Fruit fly (Drosophila melanogaster) whole organism, embryonic: Measurements from ENCODE around the gene ple.

ENCODE experiments used
- Ada2b ChIP-seq: fragments of 200-800 bp; sonication (Bioruptor generic); IDR thresholded peaks from 2 replicates; pipeline ENCODE4 v1.3.6; 2022; ENCODE audit warnings: missing biosample characterization, missing genetic modification characterization
- Atf3 ChIP-seq: fragments of 200-800 bp; sonication (Bioruptor generic); optimal IDR thresholded peaks from 3 replicates; lab custom pipeline; 2016; ENCODE audit warnings: missing biosample characterization, missing genetic modification characterization
- CG10462 ChIP-seq: fragments of 200-800 bp; sonication (Bioruptor generic); optimal IDR thresholded peaks from 2 replicates; lab custom pipeline; 2016; ENCODE audit warnings: missing biosample characterization, missing genetic modification characterization
- CG10543 ChIP-seq: fragments of 200-800 bp; sonication (Bioruptor generic); optimal IDR thresholded peaks from 3 replicates; lab custom pipeline; 2017; ENCODE audit warnings: missing biosample characterization, mild to moderate bottlenecking, missing genetic modification characterization, moderate library complexity
- CG11695 ChIP-seq: fragments of 200-800 bp; sonication (Bioruptor generic); IDR thresholded peaks from 3 replicates; pipeline ENCODE4 v1.3.6; 2022; ENCODE audit warnings: missing biosample characterization, missing genetic modification characterization
- CG1233 ChIP-seq: fragments of 200-800 bp; sonication (Bioruptor generic); optimal IDR thresholded peaks from 4 replicates; lab custom pipeline; 2018; ENCODE audit warnings: missing biosample characterization, mild to moderate bottlenecking, missing genetic modification characterization
- CG14860 ChIP-seq: fragments of 200-800 bp; sonication (Bioruptor generic); IDR thresholded peaks from 3 replicates; pipeline ENCODE4 v1.3.6; 2022; ENCODE audit warnings: missing biosample characterization, missing genetic modification characterization; ENCODE audit not compliant: partially characterized antibody
- CG15011 ChIP-seq: fragments of 200-800 bp; sonication (Bioruptor generic); optimal IDR thresholded peaks from 3 replicates; lab custom pipeline; 2018; ENCODE audit warnings: missing biosample characterization, mild to moderate bottlenecking, missing genetic modification characterization
- CG15073 ChIP-seq: fragments of 200-800 bp; sonication (Bioruptor generic); optimal IDR thresholded peaks from 2 replicates; lab custom pipeline; 2016; ENCODE audit warnings: missing biosample characterization, missing genetic modification characterization
- CG15479 ChIP-seq: fragments of 200-800 bp; sonication (Bioruptor generic); optimal IDR thresholded peaks from 3 replicates; lab custom pipeline; 2019; ENCODE audit warnings: missing biosample characterization, mild to moderate bottlenecking, missing genetic modification characterization, moderate library complexity
- CG17361 ChIP-seq: fragments of 200-800 bp; sonication (Bioruptor generic); IDR thresholded peaks from 3 replicates; pipeline ENCODE4 v1.3.6; 2022; ENCODE audit warnings: missing biosample characterization, missing genetic modification characterization
- CG3163 ChIP-seq: fragments of 200-800 bp; sonication (Bioruptor generic); optimal IDR thresholded peaks from 3 replicates; lab custom pipeline; 2016; ENCODE audit warnings: missing biosample characterization, missing genetic modification characterization
- CG33557 ChIP-seq: fragments of 200-800 bp; sonication (Bioruptor generic); optimal IDR thresholded peaks from 2 replicates; lab custom pipeline; 2019; ENCODE audit warnings: missing biosample characterization, mild to moderate bottlenecking, missing genetic modification characterization, moderate library complexity
- CG4328 ChIP-seq: fragments of 200-800 bp; sonication (Bioruptor generic); optimal IDR thresholded peaks from 3 replicates; lab custom pipeline; 2017; ENCODE audit warnings: missing biosample characterization, missing genetic modification reagents, missing genetic modification characterization
- CG4360 ChIP-seq: fragments of 200-800 bp; sonication (Bioruptor generic); IDR thresholded peaks from 2 replicates; pipeline ENCODE4 v1.3.6; 2022; ENCODE audit warnings: missing biosample characterization, missing genetic modification characterization
- CG6791 ChIP-seq: fragments of 200-800 bp; sonication (Bioruptor generic); IDR thresholded peaks from 3 replicates; pipeline ENCODE4 v1.3.6; 2022; ENCODE audit warnings: missing biosample characterization, missing genetic modification characterization; ENCODE audit not compliant: partially characterized antibody
- CG7928 ChIP-seq: fragments of 200-800 bp; sonication (Bioruptor generic); optimal IDR thresholded peaks from 2 replicates; lab custom pipeline; 2017; ENCODE audit warnings: missing biosample characterization, mild to moderate bottlenecking, missing genetic modification characterization
- CG8388 ChIP-seq: fragments of 200-800 bp; sonication (Bioruptor generic); optimal IDR thresholded peaks from 2 replicates; lab custom pipeline; 2019; ENCODE audit warnings: missing biosample characterization, mild to moderate bottlenecking, missing genetic modification characterization, moderate library complexity
- CG9609 ChIP-seq: fragments of 200-800 bp; sonication (Bioruptor generic); optimal IDR thresholded peaks from 3 replicates; lab custom pipeline; 2016; ENCODE audit warnings: missing biosample characterization, missing genetic modification characterization
- Dip2 ChIP-seq: fragments of 200-800 bp; sonication (Bioruptor generic); IDR thresholded peaks from 2 replicates; pipeline ENCODE4 v1.3.6; 2022; ENCODE audit warnings: missing biosample characterization, missing genetic modification characterization
- Doc2 ChIP-seq: fragments of 200-800 bp; sonication (Bioruptor generic); IDR thresholded peaks from 2 replicates; pipeline ENCODE4 v1.3.6; 2022; ENCODE audit warnings: missing biosample characterization, missing genetic modification characterization
- Doc3 ChIP-seq: fragments of 200-800 bp; sonication (Bioruptor generic); IDR thresholded peaks from 3 replicates; pipeline ENCODE4 v1.3.6; 2022; ENCODE audit warnings: missing biosample characterization, missing genetic modification characterization; ENCODE audit not compliant: partially characterized antibody
- Hr51 ChIP-seq, 2 experiments: fragments of 200-800 bp; sonication (Bioruptor generic); optimal IDR thresholded peaks; 2 replicates in 1 of 2; 3 replicates in 1 of 2; lab custom pipeline; 2016 to 2018; ENCODE audit warnings: missing biosample characterization in 2 of 2, missing genetic modification characterization in 2 of 2, mild to moderate bottlenecking in 1 of 2, moderate library complexity in 1 of 2
- Myb ChIP-seq: fragments of 200-800 bp; sonication (Bioruptor generic); optimal IDR thresholded peaks from 2 replicates; lab custom pipeline; 2016; ENCODE audit warnings: missing biosample characterization, missing genetic modification characterization
- Rfx ChIP-seq: fragments of 200-800 bp; sonication (Bioruptor generic); IDR thresholded peaks from 2 replicates; pipeline ENCODE4 v1.3.6; 2022; ENCODE audit warnings: missing biosample characterization, missing genetic modification characterization
- Scr ChIP-seq: fragments of 200-800 bp; sonication (Bioruptor generic); IDR thresholded peaks from 2 replicates; pipeline ENCODE4 v1.3.6; 2022; ENCODE audit warnings: missing biosample characterization, missing genetic modification characterization; ENCODE audit not compliant: partially characterized antibody
- Six4 ChIP-seq: fragments of 200-800 bp; sonication (Bioruptor generic); optimal IDR thresholded peaks from 2 replicates; lab custom pipeline; 2016; ENCODE audit warnings: missing biosample characterization, missing genetic modification characterization
- Sox100B ChIP-seq: fragments of 200-800 bp; sonication (Bioruptor generic); optimal IDR thresholded peaks from 3 replicates; lab custom pipeline; 2018; ENCODE audit warnings: missing biosample characterization, mild to moderate bottlenecking, missing genetic modification characterization
- Usf ChIP-seq: fragments of 200-800 bp; sonication (Bioruptor generic); optimal IDR thresholded peaks from 2 replicates; lab custom pipeline; 2017; ENCODE audit warnings: missing genotype, missing biosample characterization, missing genetic modification characterization
- amos ChIP-seq: fragments of 200-800 bp; sonication (Bioruptor generic); IDR thresholded peaks from 2 replicates; pipeline ENCODE4 v1.3.6; 2022; ENCODE audit warnings: missing biosample characterization, missing genetic modification characterization; ENCODE audit not compliant: partially characterized antibody
- ap ChIP-seq: fragments of 200-800 bp; sonication (Bioruptor generic); IDR thresholded peaks from 2 replicates; pipeline ENCODE4 v1.3.6; 2022; ENCODE audit warnings: missing biosample characterization, missing genetic modification characterization
- ash1 ChIP-seq: fragments of 200-800 bp; sonication (Bioruptor generic); optimal IDR thresholded peaks from 2 replicates; lab custom pipeline; 2018; ENCODE audit warnings: missing biosample characterization, mild to moderate bottlenecking, missing genetic modification characterization
- ato ChIP-seq: fragments of 200-800 bp; sonication (Bioruptor generic); IDR thresholded peaks from 2 replicates; pipeline ENCODE4 v1.3.6; 2022; ENCODE audit warnings: missing biosample characterization, missing genetic modification characterization; ENCODE audit not compliant: partially characterized antibody
- cwo ChIP-seq: fragments of 200-800 bp; sonication (Bioruptor generic); optimal IDR thresholded peaks from 3 replicates; lab custom pipeline; 2017; ENCODE audit warnings: missing biosample characterization, missing genetic modification characterization, mild to moderate bottlenecking, moderate library complexity, missing genetic modification reagents
- dati ChIP-seq: fragments of 200-800 bp; sonication (Bioruptor generic); IDR thresholded peaks from 2 replicates; pipeline ENCODE4 v1.3.6; 2022; ENCODE audit warnings: missing biosample characterization, missing genetic modification characterization
- dimm ChIP-seq: fragments of 200-800 bp; sonication (Bioruptor generic); IDR thresholded peaks from 2 replicates; pipeline ENCODE4 v1.3.6; 2022; ENCODE audit warnings: missing biosample characterization, missing genetic modification characterization
- dmrt99B ChIP-seq: fragments of 200-800 bp; sonication (Bioruptor generic); optimal IDR thresholded peaks from 2 replicates; lab custom pipeline; 2018; ENCODE audit warnings: missing biosample characterization, mild to moderate bottlenecking, missing genetic modification characterization, moderate library complexity
- her ChIP-seq: fragments of 200-800 bp; sonication (Bioruptor generic); optimal IDR thresholded peaks from 2 replicates; lab custom pipeline; 2016; ENCODE audit warnings: missing biosample characterization, missing genetic modification characterization
- mld ChIP-seq: fragments of 200-800 bp; sonication (Bioruptor generic); IDR thresholded peaks from 3 replicates; pipeline ENCODE4 v1.3.6; 2022; ENCODE audit warnings: missing biosample characterization, missing genetic modification characterization; ENCODE audit not compliant: partially characterized antibody
- nau ChIP-seq: fragments of 200-800 bp; sonication (Bioruptor generic); optimal IDR thresholded peaks from 3 replicates; lab custom pipeline; 2017; ENCODE audit warnings: missing biosample characterization, mild to moderate bottlenecking, missing genetic modification characterization, missing genetic modification reagents
- pho ChIP-seq: fragments of 200-800 bp; sonication (Bioruptor generic); optimal IDR thresholded peaks from 2 replicates; lab custom pipeline; 2016; ENCODE audit warnings: missing biosample characterization, missing genetic modification characterization
- pita ChIP-seq: fragments of 200-800 bp; sonication (Bioruptor generic); optimal IDR thresholded peaks from 2 replicates; lab custom pipeline; 2017; ENCODE audit warnings: missing biosample characterization, mild to moderate bottlenecking, missing genetic modification characterization
- run ChIP-seq: fragments of 200-800 bp; sonication (Bioruptor generic); optimal IDR thresholded peaks from 3 replicates; lab custom pipeline; 2018; ENCODE audit warnings: missing biosample characterization, mild to moderate bottlenecking, missing genetic modification characterization
- sens-2 ChIP-seq: fragments of 200-800 bp; sonication (Bioruptor generic); IDR thresholded peaks from 2 replicates; pipeline ENCODE4 v1.3.6; 2022; ENCODE audit warnings: missing biosample characterization, missing genetic modification characterization
- slbo ChIP-seq: fragments of 200-800 bp; sonication (Bioruptor generic); IDR thresholded peaks from 2 replicates; pipeline ENCODE4 v1.3.6; 2022; ENCODE audit warnings: missing biosample characterization, missing genetic modification characterization
- sr ChIP-seq: fragments of 200-800 bp; sonication (Bioruptor generic); IDR thresholded peaks from 3 replicates; pipeline ENCODE4 v1.3.6; 2022; ENCODE audit warnings: missing biosample characterization, missing genetic modification characterization
- toy ChIP-seq: fragments of 200-800 bp; sonication (Bioruptor generic); IDR thresholded peaks from 2 replicates; pipeline ENCODE4 v1.3.6; 2022; ENCODE audit warnings: missing biosample characterization, missing genetic modification characterization
- tx ChIP-seq: fragments of 200-800 bp; sonication (Bioruptor generic); optimal IDR thresholded peaks from 2 replicates; lab custom pipeline; 2016; ENCODE audit warnings: missing biosample characterization, missing genetic modification characterization
- vnd ChIP-seq: fragments of 200-800 bp; sonication (Bioruptor generic); IDR thresholded peaks from 3 replicates; pipeline ENCODE4 v1.3.6; 2022; ENCODE audit warnings: missing biosample characterization, missing genetic modification characterization; ENCODE audit not compliant: partially characterized antibody

The ple gene

DNA sequence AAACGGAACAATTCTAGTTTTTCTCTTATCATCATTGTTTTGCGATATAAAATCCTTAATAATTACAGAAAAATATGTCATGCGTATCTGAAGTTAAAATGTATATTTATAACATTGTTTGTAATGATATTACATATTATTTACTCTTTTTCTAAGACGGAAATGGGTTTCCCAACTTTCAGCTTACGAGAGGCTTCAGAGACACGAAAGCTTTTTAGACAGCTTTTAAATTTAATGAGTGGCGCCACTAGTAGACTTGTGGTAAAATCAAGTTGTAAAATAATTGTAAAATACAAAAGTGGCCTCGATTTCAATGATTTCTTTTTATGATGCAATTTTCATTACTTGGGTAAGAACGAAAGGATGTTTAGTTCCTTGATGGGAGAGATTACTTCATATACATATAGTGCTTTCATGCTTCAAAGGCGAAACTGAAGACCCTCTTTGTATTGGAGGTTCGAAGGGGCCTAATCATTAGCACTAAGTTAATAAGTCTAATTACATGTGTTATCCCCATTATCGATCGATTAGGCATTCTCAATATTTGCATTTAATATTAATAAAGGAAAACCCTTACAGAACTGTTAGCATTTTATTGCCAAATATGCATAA lies 10.2 kb downstream of the ple start (continued):
- TF ChIP-seq toy (GFP tag; lab: Robert Waterston, UW) (peak; percentile 70; the same call in 1 of the 2 replicates), CG4328 (GFP tag; lab: Kevin White, UChicago) (peak; percentile 79), sr (peak; percentile 84), dati (GFP tag; lab: Robert Waterston, UW) (peak; percentile 55), cwo (GFP tag; lab: Kevin White, UChicago) (peak; percentile 70), vnd (GFP tag; lab: Robert Waterston, UW) (no peak), CG8388 (GFP tag; lab: Kevin White, UChicago) (peak; percentile 74), CG10462 (GFP tag; lab: Kevin White, UChicago) (peak; percentile 39), sens-2 (peak; percentile 90), CG6791 (GFP tag; lab: Robert Waterston, UW) (no peak), Hr51 (GFP tag; optimal IDR thresholded peaks at IDR 0.05; lab: Kevin White, UChicago) (peak; percentile 37 to 73), CG33557 (peak; percentile 8), CG4360 (GFP tag; lab: Robert Waterston, UW) (no peak), nau (peak; percentile 88), pita (GFP tag; lab: Kevin White, UChicago) (no peak), tx (GFP tag; lab: Kevin White, UChicago) (peak; percentile 38), CG14860 (GFP tag; lab: Robert Waterston, UW) (no peak), Doc3 (GFP tag; lab: Robert Waterston, UW) (no peak), CG10543 (GFP tag; lab: Kevin White, UChicago) (peak; percentile 70), pho (GFP tag; lab: Kevin White, UChicago) (peak; percentile 72), slbo (GFP tag; lab: Robert Waterston, UW) (peak; percentile 90), Scr (GFP tag; lab: Robert Waterston, UW) (no peak), Six4 (GFP tag; lab: Kevin White, UChicago) (peak; percentile 77), CG11695 (peak; percentile 66; the same call in 2 of the 3 replicates), dimm (GFP tag; lab: Robert Waterston, UW) (peak; percentile 33; the same call in 1 of the 2 replicates), CG9609 (GFP tag; lab: Kevin White, UChicago) (peak; percentile 26), CG17361 (GFP tag; lab: Robert Waterston, UW) (peak; percentile 57), CG15073 (GFP tag; lab: Kevin White, UChicago) (no peak), ato (no peak), Sox100B (GFP tag; lab: Kevin White, UChicago) (peak; percentile 71), CG15479 (GFP tag; lab: Kevin White, UChicago) (no peak), Rfx (peak; percentile 95), Myb (GFP tag; lab: Kevin White, UChicago) (peak; percentile 43), Usf (GFP tag; lab: Kevin White, UChicago) (no peak), CG7928 (peak; percentile 61), CG1233 (GFP tag; lab: Kevin White, UChicago) (peak; percentile 97), ash1 (GFP tag; lab: Kevin White, UChicago) (peak; percentile 93), Doc2 (GFP tag; lab: Robert Waterston, UW) (peak; percentile 49; the same call in 1 of the 2 replicates), amos (GFP tag; lab: Robert Waterston, UW) (no peak; the same call in 1 of the 2 replicates), run (tag; lab: Kevin White, UChicago) (peak; percentile 47), her (GFP tag; lab: Kevin White, UChicago) (peak; percentile 70), Ada2b (GFP tag; lab: Robert Waterston, UW) (peak; percentile 72; the same call in 1 of the 2 replicates), dmrt99B (peak; percentile 67), ap (peak; percentile 77), CG3163 (GFP tag; lab: Kevin White, UChicago) (peak; percentile 34), CG15011 (peak; percentile 87), Dip2 (GFP tag; lab: Robert Waterston, UW) (no peak), Atf3 (GFP tag; lab: Kevin White, UChicago) (peak; percentile 44), mld (no peak)
